Fruit fly (Drosophila melanogaster) Kc167 (cell line): ENCODE data around the gene Usp7.

Experiments used
- Myc ChIP-seq: fragments of >200 bp; optimal IDR thresholded peaks from 2 replicates; lab custom pipeline; 2017; ENCODE audit warnings: missing external identifiers
- Sin3A ChIP-seq: fragments of >200 bp; optimal IDR thresholded peaks from 2 replicates; lab custom pipeline; 2018; ENCODE audit warnings: missing external identifiers
- h ChIP-seq: fragments of >200 bp; optimal IDR thresholded peaks from 3 replicates; lab custom pipeline; 2018; ENCODE audit warnings: missing external identifiers
- insv ChIP-seq: fragments of >200 bp; optimal IDR thresholded peaks from 3 replicates; lab custom pipeline; 2018; ENCODE audit warnings: missing external identifiers
- psq ChIP-seq: fragments of >200 bp; optimal IDR thresholded peaks from 2 replicates; lab custom pipeline; 2017; ENCODE audit warnings: missing external identifiers
- ttk ChIP-seq: sonication (Bioruptor generic); optimal IDR thresholded peaks from 2 replicates; lab custom pipeline; 2017; ENCODE audit warnings: missing external identifiers

The Usp7 gene

DNA sequence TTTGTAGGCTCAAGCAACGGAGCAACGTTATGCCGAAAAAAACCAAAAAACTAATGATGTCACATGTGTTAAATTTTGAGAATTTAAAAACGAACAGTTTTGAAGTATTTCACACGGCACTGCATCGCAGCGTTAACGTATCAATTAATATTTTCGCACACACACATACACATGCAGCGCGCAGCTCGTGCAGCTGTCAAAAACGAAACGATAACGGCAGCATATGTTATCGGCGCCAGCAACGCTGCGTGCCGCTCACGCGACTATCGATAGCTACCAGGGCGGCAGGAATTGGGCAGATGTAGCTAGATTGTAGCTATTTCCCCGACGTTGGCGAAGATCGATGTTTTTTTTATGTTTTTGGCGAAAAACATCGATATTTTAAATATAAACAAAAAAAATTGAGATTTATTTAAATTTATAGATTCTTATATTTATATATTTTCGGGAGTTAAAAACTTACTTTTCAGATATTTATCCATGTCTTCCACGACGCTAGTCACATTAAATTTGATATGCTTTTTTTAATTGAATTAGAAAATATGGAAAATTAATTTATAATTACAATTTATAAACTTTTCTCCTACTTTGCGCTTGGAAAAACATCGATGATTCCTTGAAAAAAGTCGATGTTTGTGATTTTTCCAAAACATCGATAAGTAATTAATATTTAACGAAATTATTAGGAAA, at the start of gene Usp7:
Gene Usp7, minus strand, starts transcription at position 208 of the 690 bp plus-strand sequence.
- no peak for TF ChIP-seq insv (lab: Kevin White, UChicago)
- no peak for TF ChIP-seq Myc (lab: Kevin White, UChicago)
- no peak for TF ChIP-seq psq (lab: Kevin White, UChicago)
- no peak for TF ChIP-seq ttk (lab: Kevin White, UChicago)

DNA sequence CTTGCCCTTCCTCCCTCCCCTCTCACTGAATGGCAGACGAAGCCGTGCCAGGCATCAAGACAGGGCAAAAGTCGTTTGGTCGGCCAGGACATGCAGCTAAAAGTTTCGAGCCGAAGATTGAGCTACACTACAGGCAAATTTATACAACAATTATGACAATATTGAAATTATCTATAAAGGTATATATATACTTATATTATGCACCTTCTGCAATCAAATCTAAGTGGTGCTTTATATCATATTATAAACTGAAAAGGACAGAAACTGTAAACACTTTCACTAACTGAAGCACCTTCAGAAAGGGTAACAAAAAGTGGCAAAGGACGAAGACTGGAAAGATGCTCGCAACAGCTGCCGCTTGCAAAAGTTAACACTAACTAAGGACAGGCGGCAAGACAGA, 47.4 kb upstream of the Usp7 start:
- TF ChIP-seq ttk (lab: Kevin White, UChicago) (no peak), h (lab: Kevin White, UChicago) (no peak), psq (lab: Kevin White, UChicago) (no peak), Sin3A (no peak), Myc (lab: Kevin White, UChicago) (no peak), insv (lab: Kevin White, UChicago) (no peak)

DNA sequence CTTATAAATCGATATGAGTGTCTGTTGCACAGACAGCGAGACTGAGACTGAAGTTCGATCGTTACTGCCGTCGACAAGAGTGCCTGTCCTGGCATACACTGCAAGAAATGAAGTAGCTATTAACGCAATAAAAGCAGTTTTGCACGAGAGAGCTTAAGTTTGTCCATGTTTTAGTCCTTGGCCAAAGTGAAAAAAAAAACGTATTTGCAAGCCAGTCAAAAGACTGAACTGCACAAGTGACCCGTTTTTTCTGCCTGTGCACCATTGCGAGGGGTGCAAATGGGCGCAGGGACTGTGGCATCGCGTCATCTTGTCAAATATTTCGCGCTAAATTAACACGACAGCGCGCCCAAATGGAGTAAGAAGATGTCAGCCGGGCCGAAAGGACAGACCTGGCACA, 46.7 kb upstream of the Usp7 start:
- TF ChIP-seq psq (lab: Kevin White, UChicago): no peak
- no peak for TF ChIP-seq ttk (lab: Kevin White, UChicago)
- no peak for TF ChIP-seq insv (lab: Kevin White, UChicago)
- TF ChIP-seq Myc (lab: Kevin White, UChicago): no peak
- TF ChIP-seq h (lab: Kevin White, UChicago): no peak
- no peak for TF ChIP-seq Sin3A

DNA sequence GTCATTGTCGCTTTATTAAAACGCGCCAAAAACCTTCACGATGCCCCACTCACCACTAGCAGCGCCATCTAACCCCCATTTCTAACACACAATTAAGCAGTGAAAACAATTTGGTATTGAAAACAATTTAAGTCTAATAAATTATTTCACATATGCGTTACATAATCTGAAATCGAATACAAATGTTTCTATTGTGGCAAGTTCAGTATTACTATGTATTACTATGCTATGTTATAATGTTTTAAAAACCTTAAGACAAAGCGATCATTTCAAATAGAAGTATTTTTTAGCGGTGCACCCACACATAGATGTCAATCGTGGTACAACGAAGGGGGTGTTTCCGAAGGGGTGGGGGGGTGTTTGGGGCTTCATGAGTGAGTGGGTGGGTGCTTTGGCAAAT, 44.8 kb upstream of the Usp7 start:
- TF ChIP-seq psq (lab: Kevin White, UChicago) (no peak), Sin3A (no peak), h (lab: Kevin White, UChicago) (no peak), insv (lab: Kevin White, UChicago) (no peak), ttk (lab: Kevin White, UChicago) (no peak), Myc (lab: Kevin White, UChicago) (no peak)

DNA sequence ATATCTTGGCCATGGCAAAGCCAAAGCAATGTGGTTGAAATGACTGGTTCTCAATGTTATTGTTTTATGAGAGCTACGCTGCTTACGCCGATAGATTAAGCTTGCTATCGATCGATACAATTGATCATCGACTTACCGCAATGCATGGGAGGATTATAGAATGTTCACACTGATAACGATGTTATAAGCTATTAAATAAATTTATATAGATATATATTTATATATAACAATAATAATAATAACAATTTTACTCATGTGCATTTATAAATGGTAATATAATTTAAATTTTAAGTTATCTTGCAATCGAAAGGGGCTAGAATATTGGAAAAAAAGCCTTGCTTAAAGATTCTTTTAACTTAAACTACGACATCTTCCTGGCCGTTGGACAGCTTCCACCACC, 43.9 kb upstream of the Usp7 start, which contains the start of gene moon:
Gene moon, minus strand, starts transcription at position 101 of the 400 bp plus-strand sequence.
- TF ChIP-seq h (lab: Kevin White, UChicago): no peak
- no peak for TF ChIP-seq ttk (lab: Kevin White, UChicago)
- no peak for TF ChIP-seq Sin3A
- TF ChIP-seq psq (lab: Kevin White, UChicago): no peak
- TF ChIP-seq insv (lab: Kevin White, UChicago): no peak
- TF ChIP-seq Myc (lab: Kevin White, UChicago): no peak

DNA sequence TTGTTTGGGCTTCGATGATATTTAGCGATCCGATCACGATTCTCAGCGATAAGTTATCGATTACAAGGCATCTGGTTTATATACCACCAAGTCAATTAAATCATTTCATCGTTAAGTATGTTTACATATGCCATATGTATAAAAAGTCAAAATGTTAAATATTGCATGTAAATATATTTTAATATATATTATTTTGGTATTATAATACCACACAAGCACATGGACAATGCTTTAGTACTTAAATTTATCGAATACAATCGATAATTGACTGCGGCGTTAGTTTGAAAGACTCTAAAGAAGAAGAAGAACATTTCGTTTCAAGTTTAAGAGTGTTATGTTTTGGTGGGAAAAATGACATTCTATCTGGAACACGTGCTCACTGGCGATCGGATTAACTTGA, 41.3 kb upstream of the Usp7 start, which contains the start of gene CG34323:
Gene CG34323, plus strand, starts transcription at position 301 of the 400 bp plus-strand sequence.
- TF ChIP-seq Myc (lab: Kevin White, UChicago) (no peak), insv (lab: Kevin White, UChicago) (no peak), ttk (lab: Kevin White, UChicago) (no peak), h (lab: Kevin White, UChicago) (no peak), psq (lab: Kevin White, UChicago) (no peak), Sin3A (no peak)

DNA sequence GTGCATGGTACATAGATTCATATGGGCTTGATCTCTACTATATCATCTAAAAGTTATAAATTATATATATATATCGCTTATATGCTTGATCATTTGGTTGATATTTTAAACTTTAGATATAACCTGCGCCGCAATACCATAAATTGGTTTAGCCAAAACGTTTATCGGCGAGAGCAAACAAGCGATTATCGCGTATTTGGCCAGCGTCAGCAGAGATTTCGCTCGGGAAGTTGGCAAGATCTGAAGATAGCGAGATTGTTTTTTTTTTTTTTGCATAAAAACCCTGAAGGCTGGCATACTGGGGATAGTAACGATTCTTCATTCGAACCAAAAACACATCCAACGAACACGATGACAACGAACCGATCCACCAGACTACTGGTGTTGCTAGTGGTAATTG, 30.7 kb upstream of the Usp7 start, which contains the start of gene Muc11A:
Gene Muc11A, plus strand, starts transcription at position 301 of the 400 bp plus-strand sequence.
- no peak for TF ChIP-seq insv (lab: Kevin White, UChicago)
- no peak for TF ChIP-seq psq (lab: Kevin White, UChicago)
- no peak for TF ChIP-seq h (lab: Kevin White, UChicago)
- TF ChIP-seq Sin3A: no peak
- TF ChIP-seq Myc (lab: Kevin White, UChicago): no peak
- no peak for TF ChIP-seq ttk (lab: Kevin White, UChicago)

DNA sequence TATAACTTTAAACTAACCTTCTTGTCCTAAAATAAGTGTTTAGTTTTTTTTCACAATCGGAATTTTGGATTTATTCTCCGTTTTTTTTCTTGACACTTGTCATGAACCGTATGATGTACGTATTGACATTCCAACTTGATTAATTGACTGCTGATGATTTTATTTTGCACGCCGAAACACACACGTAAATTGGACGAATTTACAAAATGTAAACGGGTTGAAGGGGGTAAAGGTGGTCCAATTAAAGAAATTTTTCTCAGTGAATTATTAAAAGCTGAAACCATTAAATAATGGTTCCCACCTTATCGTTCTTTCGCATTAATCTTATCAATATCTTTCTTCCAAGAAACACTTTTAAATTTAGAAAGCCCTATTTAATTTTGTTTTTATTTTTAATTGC, 27.7 kb upstream of the Usp7 start, which contains the start of gene Uch-L5R:
Gene Uch-L5R, minus strand, starts transcription at position 101 of the 400 bp plus-strand sequence.
- TF ChIP-seq insv (lab: Kevin White, UChicago) (no peak), ttk (lab: Kevin White, UChicago) (no peak), Sin3A (no peak), psq (lab: Kevin White, UChicago) (no peak), h (lab: Kevin White, UChicago) (no peak), Myc (lab: Kevin White, UChicago) (no peak)

DNA sequence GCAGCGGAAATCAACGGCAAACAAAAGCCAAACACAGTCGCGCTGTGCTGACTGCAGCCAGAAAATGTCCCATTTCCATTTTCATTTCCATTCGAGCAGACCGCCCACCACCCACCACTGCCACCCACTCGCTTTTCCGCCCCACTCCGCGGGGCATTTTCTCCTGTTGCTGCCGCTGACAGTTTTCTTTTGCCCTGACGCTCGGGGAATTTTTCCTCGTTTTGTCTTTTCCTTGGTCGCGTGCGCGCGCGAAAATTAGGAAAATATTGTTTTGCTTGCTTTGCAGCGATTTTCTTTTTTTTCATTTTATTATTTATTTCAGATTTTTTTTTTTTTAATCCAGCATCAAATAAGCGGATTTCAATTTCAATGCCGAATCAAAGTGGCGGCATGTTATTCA, 21.5 kb upstream of the Usp7 start:
- TF ChIP-seq insv (lab: Kevin White, UChicago): no peak
- no peak for TF ChIP-seq Sin3A
- TF ChIP-seq Myc (lab: Kevin White, UChicago): no peak
- no peak for TF ChIP-seq psq (lab: Kevin White, UChicago)
- TF ChIP-seq h (lab: Kevin White, UChicago): no peak
- no peak for TF ChIP-seq ttk (lab: Kevin White, UChicago)

DNA sequence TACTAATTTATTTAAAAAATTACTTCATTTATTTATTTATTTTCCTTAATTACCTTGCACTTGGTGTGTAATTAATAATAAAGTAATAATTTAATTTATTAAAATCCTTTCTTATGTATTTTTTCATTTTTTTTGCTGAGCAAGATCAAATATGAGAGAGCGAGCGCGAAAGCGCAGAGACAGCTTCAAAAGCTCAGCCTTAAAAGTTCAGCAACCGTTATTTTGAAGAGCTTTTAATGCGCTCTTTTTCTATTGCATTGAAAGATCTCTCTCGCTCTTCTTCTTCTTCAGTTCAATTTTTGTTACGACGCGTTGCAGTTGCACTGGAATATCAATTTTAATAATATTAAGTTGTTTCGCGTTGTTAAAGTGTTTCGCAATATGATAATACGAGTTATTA, 14.6 kb upstream of the Usp7 start, which contains the start of gene Ten-a:
Gene Ten-a, plus strand, starts transcription at position 301 of the 400 bp plus-strand sequence.
- TF ChIP-seq psq (lab: Kevin White, UChicago): no peak
- TF ChIP-seq Sin3A: no peak
- no peak for TF ChIP-seq ttk (lab: Kevin White, UChicago)
- TF ChIP-seq insv (lab: Kevin White, UChicago): no peak
- TF ChIP-seq h (lab: Kevin White, UChicago): no peak
- no peak for TF ChIP-seq Myc (lab: Kevin White, UChicago)

DNA sequence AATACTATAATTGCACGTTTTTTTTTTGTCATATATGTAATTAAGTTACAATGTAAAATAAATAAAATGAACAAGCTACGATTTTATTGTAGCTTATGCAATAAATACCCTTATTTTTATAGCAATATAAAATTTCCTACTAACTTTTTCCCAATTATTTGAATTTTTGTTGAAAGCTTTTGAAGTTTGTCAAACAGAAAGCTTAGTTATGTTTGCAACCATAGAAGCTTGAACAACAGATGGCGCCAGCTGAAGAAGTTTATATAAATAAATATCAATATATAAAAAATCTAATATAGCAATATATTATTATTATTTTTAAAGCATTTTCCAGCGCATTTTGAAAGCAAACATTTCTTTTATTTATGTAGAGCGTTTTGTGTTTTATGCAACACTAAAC, 6.4 kb upstream of the Usp7 start:
- no peak for TF ChIP-seq Myc (lab: Kevin White, UChicago)
- no peak for TF ChIP-seq insv (lab: Kevin White, UChicago)
- TF ChIP-seq h (lab: Kevin White, UChicago): no peak
- TF ChIP-seq Sin3A: no peak
- TF ChIP-seq psq (lab: Kevin White, UChicago): no peak
- TF ChIP-seq ttk (lab: Kevin White, UChicago): no peak

DNA sequence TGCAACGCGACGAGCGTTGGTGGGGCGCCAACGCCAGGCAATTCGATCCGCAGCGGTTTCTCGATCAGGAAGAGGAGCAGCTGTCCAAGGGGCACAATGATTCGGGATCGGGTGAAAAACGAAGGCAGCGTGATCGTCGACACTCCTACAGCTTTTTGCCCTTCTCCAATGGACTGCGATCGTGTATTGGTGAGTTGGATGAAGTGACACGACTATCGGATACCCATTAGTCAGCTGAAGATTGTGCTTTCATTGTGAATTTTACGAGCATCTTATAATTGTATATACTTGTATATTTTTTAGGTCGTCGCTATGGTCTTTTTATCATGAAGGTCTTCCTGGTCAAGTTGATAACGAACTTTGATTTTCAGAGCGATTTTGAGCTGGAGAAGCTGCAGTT, 5.9 kb upstream of the Usp7 start:
- TF ChIP-seq Myc (lab: Kevin White, UChicago): no peak
- no peak for TF ChIP-seq insv (lab: Kevin White, UChicago)
- no peak for TF ChIP-seq Sin3A
- no peak for TF ChIP-seq psq (lab: Kevin White, UChicago)
- no peak for TF ChIP-seq h (lab: Kevin White, UChicago)
- TF ChIP-seq ttk (lab: Kevin White, UChicago): no peak
